Fruit fly (Drosophila melanogaster) whole organism, embryonic: Measurements from ENCODE around the gene CG31178.
A peak's percentile ranks its signal among the peaks of the same experiment; 100 is the strongest.

Experiments used
- Aef1 ChIP-seq: fragments of 200-800 bp; sonication (Bioruptor generic); IDR thresholded peaks from 3 replicates; pipeline ENCODE4 v1.3.6; 2022; ENCODE audit warnings: missing biosample characterization, missing genetic modification characterization
- Atf-2 ChIP-seq: fragments of 200-800 bp; sonication (Bioruptor generic); optimal IDR thresholded peaks from 2 replicates; lab custom pipeline; 2016; ENCODE audit warnings: missing biosample characterization, missing genetic modification characterization
- Blimp-1 ChIP-seq: fragments of 200-800 bp; sonication (Bioruptor generic); optimal IDR thresholded peaks from 3 replicates; lab custom pipeline; 2018; ENCODE audit warnings: missing biosample characterization, missing genetic modification characterization, mild to moderate bottlenecking, moderate library complexity, missing genetic modification reagents
- CG11695 ChIP-seq: fragments of 200-800 bp; sonication (Bioruptor generic); IDR thresholded peaks from 3 replicates; pipeline ENCODE4 v1.3.6; 2022; ENCODE audit warnings: missing biosample characterization, missing genetic modification characterization
- CG13424 ChIP-seq: fragments of 200-800 bp; sonication (Bioruptor generic); optimal IDR thresholded peaks from 2 replicates; lab custom pipeline; 2019; ENCODE audit warnings: missing biosample characterization, mild to moderate bottlenecking, missing genetic modification characterization, moderate library complexity
- CG13894 ChIP-seq: fragments of 200-800 bp; sonication (Bioruptor generic); optimal IDR thresholded peaks from 3 replicates; lab custom pipeline; 2018; ENCODE audit warnings: missing biosample characterization, mild to moderate bottlenecking, missing genetic modification characterization, moderate library complexity
- CG14441 ChIP-seq: fragments of 200-800 bp; sonication (Bioruptor generic); IDR thresholded peaks from 2 replicates; pipeline ENCODE4 v1.3.6; 2022; ENCODE audit warnings: missing biosample characterization, missing genetic modification characterization
- CG14860 ChIP-seq: fragments of 200-800 bp; sonication (Bioruptor generic); IDR thresholded peaks from 3 replicates; pipeline ENCODE4 v1.3.6; 2022; ENCODE audit warnings: missing biosample characterization, missing genetic modification characterization; ENCODE audit not compliant: partially characterized antibody
- CG16863 ChIP-seq: fragments of 200-800 bp; sonication (Bioruptor generic); optimal IDR thresholded peaks from 3 replicates; lab custom pipeline; 2016; ENCODE audit warnings: missing biosample characterization, missing genetic modification characterization
- CG32772 ChIP-seq: fragments of 200-800 bp; sonication (Bioruptor generic); IDR thresholded peaks from 2 replicates; pipeline ENCODE4 v1.3.6; 2022; ENCODE audit warnings: missing biosample characterization, missing genetic modification characterization
- CG3838 ChIP-seq: fragments of 200-800 bp; sonication (Bioruptor generic); optimal IDR thresholded peaks from 3 replicates; lab custom pipeline; 2016; ENCODE audit warnings: missing biosample characterization, missing genetic modification characterization
- CG4707 ChIP-seq: fragments of 200-800 bp; sonication (Bioruptor generic); optimal IDR thresholded peaks from 2 replicates; lab custom pipeline; 2018; ENCODE audit warnings: missing biosample characterization, mild to moderate bottlenecking, missing genetic modification characterization, moderate library complexity
- CG5953 ChIP-seq: fragments of 200-800 bp; sonication (Bioruptor generic); IDR thresholded peaks from 2 replicates; pipeline ENCODE4 v1.3.6; 2022; ENCODE audit warnings: missing biosample characterization, missing genetic modification characterization
- CG6683 ChIP-seq: fragments of 200-800 bp; sonication (Bioruptor generic); optimal IDR thresholded peaks from 2 replicates; lab custom pipeline; 2017; ENCODE audit warnings: missing biosample characterization, mild to moderate bottlenecking, missing genetic modification characterization, missing genetic modification reagents
- CG7556 ChIP-seq: fragments of 200-800 bp; sonication (Bioruptor generic); optimal IDR thresholded peaks from 2 replicates; lab custom pipeline; 2017; ENCODE audit warnings: missing biosample characterization, mild to moderate bottlenecking, missing genetic modification characterization
- CG8388 ChIP-seq: fragments of 200-800 bp; sonication (Bioruptor generic); optimal IDR thresholded peaks from 2 replicates; lab custom pipeline; 2019; ENCODE audit warnings: missing biosample characterization, mild to moderate bottlenecking, missing genetic modification characterization, moderate library complexity
- D ChIP-seq, 2 experiments: fragments of 200-800 bp in 1 of 2; fragments of >200 bp in 1 of 2; sonication (Bioruptor generic) in 1 of 2; optimal IDR thresholded peaks; 2 replicates in 1 of 2; 3 replicates in 1 of 2; lab custom pipeline; 2017; ENCODE audit warnings: mild to moderate bottlenecking in 1 of 2, missing biosample characterization in 1 of 2, missing genetic modification characterization in 1 of 2, missing genetic modification reagents in 1 of 2
- D19B ChIP-seq: fragments of 200-800 bp; sonication (Bioruptor generic); optimal IDR thresholded peaks from 2 replicates; lab custom pipeline; 2017; ENCODE audit warnings: missing biosample characterization, mild to moderate bottlenecking, missing genetic modification characterization
- Dad ChIP-seq: fragments of 200-800 bp; sonication (Bioruptor generic); optimal IDR thresholded peaks from 3 replicates; lab custom pipeline; 2016; ENCODE audit warnings: missing biosample characterization, missing genetic modification characterization
- Hr78 ChIP-seq, 2 experiments: fragments of 200-800 bp in 1 of 2; fragments of >200 bp in 1 of 2; sonication (Bioruptor generic) in 1 of 2; optimal IDR thresholded peaks; 2 replicates each; lab custom pipeline; 2017 to 2019; ENCODE audit warnings: missing biosample characterization in 2 of 2, missing genetic modification characterization in 2 of 2, mild to moderate bottlenecking in 1 of 2, moderate library complexity in 1 of 2
- Meics ChIP-seq: fragments of 200-800 bp; sonication (Bioruptor generic); optimal IDR thresholded peaks from 2 replicates; lab custom pipeline; 2017; ENCODE audit warnings: missing biosample characterization, mild to moderate bottlenecking, missing genetic modification characterization
- Poxn ChIP-seq: fragments of 200-800 bp; sonication (Bioruptor generic); IDR thresholded peaks from 2 replicates; pipeline ENCODE4 v1.3.6; 2022; ENCODE audit warnings: missing biosample characterization, missing genetic modification characterization
- chif ChIP-seq, 2 experiments: fragments of 200-800 bp; sonication (Bioruptor generic); optimal IDR thresholded peaks; 3 replicates each; lab custom pipeline; 2016; ENCODE audit warnings: missing biosample characterization in 2 of 2, missing genetic modification characterization in 2 of 2
- dmrt11E ChIP-seq: fragments of 200-800 bp; sonication (Bioruptor generic); optimal IDR thresholded peaks from 3 replicates; lab custom pipeline; 2018; ENCODE audit warnings: missing biosample characterization, mild to moderate bottlenecking, missing genetic modification characterization, moderate library complexity
- dpn ChIP-seq, 2 experiments: fragments of 200-800 bp; sonication (Bioruptor generic); optimal IDR thresholded peaks; 3 replicates each; lab custom pipeline; 2016; ENCODE audit warnings: missing biosample characterization in 2 of 2, missing genetic modification characterization in 2 of 2
- exex ChIP-seq: fragments of 200-800 bp; sonication (Bioruptor generic); optimal IDR thresholded peaks from 4 replicates; lab custom pipeline; 2018; ENCODE audit warnings: missing biosample characterization, mild to moderate bottlenecking, missing genetic modification characterization, moderate library complexity
- ftz-f1 ChIP-seq: fragments of 200-800 bp; sonication (Bioruptor generic); optimal IDR thresholded peaks from 2 replicates; lab custom pipeline; 2016; ENCODE audit warnings: missing biosample characterization, missing genetic modification characterization
- gem ChIP-seq: fragments of 200-800 bp; sonication (Bioruptor generic); optimal IDR thresholded peaks from 2 replicates; lab custom pipeline; 2019; ENCODE audit warnings: missing biosample characterization, mild to moderate bottlenecking, missing genetic modification characterization, moderate library complexity
- h ChIP-seq: fragments of >200 bp; optimal IDR thresholded peaks from 2 replicates; lab custom pipeline; 2017
- klu ChIP-seq: fragments of 200-800 bp; sonication (Bioruptor generic); IDR thresholded peaks from 2 replicates; pipeline ENCODE4 v1.3.6; 2022; ENCODE audit warnings: missing biosample characterization, missing genetic modification characterization
- lbe ChIP-seq: fragments of 200-800 bp; sonication (Bioruptor generic); optimal IDR thresholded peaks from 2 replicates; lab custom pipeline; 2016; ENCODE audit warnings: missing biosample characterization, mild to moderate bottlenecking, missing genetic modification characterization
- lola ChIP-seq, 3 experiments: fragments of >200 bp in 2 of 3; fragments of 200-800 bp in 1 of 3; sonication (Bioruptor generic) in 1 of 3; optimal IDR thresholded peaks; 2 replicates each; lab custom pipeline; 2017 to 2019; ENCODE audit warnings: missing biosample characterization in 3 of 3, missing genetic modification characterization in 3 of 3, mild to moderate bottlenecking in 1 of 3, moderate library complexity in 1 of 3
- lov ChIP-seq, 2 experiments: fragments of 200-800 bp in 1 of 2; fragments of >200 bp in 1 of 2; sonication (Bioruptor generic) in 1 of 2; IDR thresholded peaks in 1 of 2; optimal IDR thresholded peaks in 1 of 2; 2 replicates in 1 of 2; 3 replicates in 1 of 2; pipeline versions ENCODE4 v1.3.6 to Lab custom; 2017 to 2022; ENCODE audit warnings: missing biosample characterization in 1 of 2, missing genetic modification characterization in 1 of 2
- odd ChIP-seq: fragments of 200-800 bp; sonication (Bioruptor generic); optimal IDR thresholded peaks from 2 replicates; lab custom pipeline; 2017; ENCODE audit warnings: missing biosample characterization, mild to moderate bottlenecking, missing genetic modification characterization
- p53 ChIP-seq: fragments of 200-800 bp; sonication (Bioruptor generic); optimal IDR thresholded peaks from 2 replicates; lab custom pipeline; 2016; ENCODE audit warnings: missing biosample characterization, missing genetic modification characterization
- pan ChIP-seq, 4 experiments: fragments of >200 bp in 3 of 4; fragments of 200-800 bp in 1 of 4; sonication (Bioruptor generic) in 1 of 4; optimal IDR thresholded peaks in 3 of 4; IDR thresholded peaks in 1 of 4; 2 replicates each; pipeline versions ENCODE4 v1.3.6 to Lab custom; 2017 to 2022; ENCODE audit warnings: missing biosample characterization in 2 of 4, missing genetic modification characterization in 2 of 4, mixed read lengths in 1 of 4
- rib ChIP-seq: fragments of 200-800 bp; sonication (Bioruptor generic); IDR thresholded peaks from 2 replicates; pipeline ENCODE4 v1.3.6; 2022; ENCODE audit warnings: missing biosample characterization, missing genetic modification characterization
- row ChIP-seq: fragments of 200-800 bp; sonication (Bioruptor generic); IDR thresholded peaks from 3 replicates; pipeline ENCODE4 v1.3.6; 2022; ENCODE audit warnings: missing biosample characterization, missing genetic modification characterization
- sc ChIP-seq, 3 experiments: fragments of >200 bp in 2 of 3; fragments of 200-800 bp in 1 of 3; sonication (Bioruptor generic) in 1 of 3; optimal IDR thresholded peaks; 2 replicates in 2 of 3; 3 replicates in 1 of 3; lab custom pipeline; 2017; ENCODE audit warnings: mild to moderate bottlenecking in 1 of 3, missing biosample characterization in 1 of 3, missing genetic modification characterization in 1 of 3, missing genetic modification reagents in 1 of 3
- sr ChIP-seq: fragments of 200-800 bp; sonication (Bioruptor generic); IDR thresholded peaks from 3 replicates; pipeline ENCODE4 v1.3.6; 2022; ENCODE audit warnings: missing biosample characterization, missing genetic modification characterization
- sug ChIP-seq: fragments of 200-800 bp; optimal IDR thresholded peaks from 2 replicates; lab custom pipeline; 2019; ENCODE audit warnings: missing biosample characterization, mild to moderate bottlenecking, missing genetic modification characterization, moderate library complexity
- trh ChIP-seq: fragments of 200-800 bp; sonication (Bioruptor generic); optimal IDR thresholded peaks from 2 replicates; lab custom pipeline; 2016; ENCODE audit warnings: missing biosample characterization, missing genetic modification characterization
- twi ChIP-seq: fragments of 200-800 bp; optimal IDR thresholded peaks from 2 replicates; lab custom pipeline; 2019; ENCODE audit warnings: missing biosample characterization, mild to moderate bottlenecking, missing genetic modification characterization, moderate library complexity
- vvl ChIP-seq: fragments of 200-800 bp; sonication (Bioruptor generic); IDR thresholded peaks from 2 replicates; pipeline ENCODE4 v1.3.6; 2022; ENCODE audit warnings: missing biosample characterization, missing genetic modification characterization
- zfh1 ChIP-seq: fragments of 200-800 bp; sonication (Bioruptor generic); IDR thresholded peaks from 3 replicates; pipeline ENCODE4 v1.3.6; 2022; ENCODE audit warnings: missing biosample characterization, missing genetic modification characterization

The CG31178 gene

dm6 chr3R:21835388-21836200 lies 37.9 kb upstream of the CG31178 start (continued):
- TF ChIP-seq CG8388 (GFP tag; lab: Kevin White, UChicago) (peak; percentile 1), Blimp-1 (peak; percentile 85), klu (GFP tag; lab: Robert Waterston, UW) (0 out of 2 replicates have a peak, but pooled peaks have one; percentile 31), p53 (GFP tag; lab: Kevin White, UChicago) (no peak), Poxn (GFP tag; lab: Robert Waterston, UW) (no peak), CG5953 (GFP tag; lab: Robert Waterston, UW) (0 out of 2 replicates have a peak, but pooled peaks have one; percentile 14), sc (optimal IDR thresholded peaks at IDR 0.05; lab: Kevin White, UChicago) (no peak), sc (GFP tag; optimal IDR thresholded peaks at IDR 0.05; lab: Kevin White, UChicago) (peak; percentile 16), D19B (GFP tag; lab: Kevin White, UChicago) (peak; percentile 48), dmrt11E (peak; percentile 65), CG7556 (peak; percentile 5), CG13894 (peak; percentile 7), Hr78 (GFP tag; optimal IDR thresholded peaks at IDR 0.05; lab: Kevin White, UChicago) (peak in 1 of 2 experiments; percentile 88), CG14441 (GFP tag; lab: Robert Waterston, UW) (no peak), Atf-2 (no peak), h (no peak), vvl (GFP tag; lab: Robert Waterston, UW) (peak; percentile 12; the same call in 1 of the 2 replicates), lola (GFP tag; optimal IDR thresholded peaks at IDR 0.05; lab: Kevin White, UChicago) (peak in 1 of 3 experiments; percentile 63), Aef1 (GFP tag; lab: Robert Waterston, UW) (no peak), gem (peak; percentile 24), CG16863 (GFP tag; lab: Kevin White, UChicago) (no peak), D (optimal IDR thresholded peaks at IDR 0.05; lab: Kevin White, UChicago) (no peak), D (GFP tag; optimal IDR thresholded peaks at IDR 0.05; lab: Kevin White, UChicago) (no peak), dpn (GFP tag; optimal IDR thresholded peaks at IDR 0.05; lab: Kevin White, UChicago) (no peak), CG4707 (GFP tag; lab: Kevin White, UChicago) (no peak), trh (GFP tag; lab: Kevin White, UChicago) (no peak), CG13424 (tag; lab: Kevin White, UChicago) (no peak), CG32772 (GFP tag; lab: Robert Waterston, UW) (peak; percentile 25; the same call in 1 of the 2 replicates), zfh1 (GFP tag; lab: Robert Waterston, UW) (0 out of 3 replicates have a peak, but pooled peaks have one; percentile 35), row (peak; percentile 46; the same call in 2 of the 3 replicates), sug (tag; lab: Kevin White, UChicago) (peak; percentile 72), pan (optimal IDR thresholded peaks at IDR 0.05; lab: Kevin White, UChicago) (peak in 1 of 2 experiments; percentile 56), pan (GFP tag; optimal IDR thresholded peaks at IDR 0.05 in 1 of 2, IDR thresholded peaks at IDR 0.05 in 1 of 2) (no peak), ftz-f1 (GFP tag; lab: Kevin White, UChicago) (peak; percentile 39), odd (peak; percentile 39), CG14860 (GFP tag; lab: Robert Waterston, UW) (peak; percentile 32; the same call in 1 of the 3 replicates), Dad (no peak), rib (GFP tag; lab: Robert Waterston, UW) (0 out of 2 replicates have a peak, but pooled peaks have one; percentile 40), CG3838 (GFP tag; lab: Kevin White, UChicago) (peak; percentile 29), twi (tag; lab: Kevin White, UChicago) (peak; percentile 33), lbe (GFP tag; lab: Kevin White, UChicago) (no peak), exex (tag; lab: Kevin White, UChicago) (peak; percentile 25), sr (GFP tag; lab: Robert Waterston, UW) (peak; percentile 64; the same call in 1 of the 3 replicates), lov (optimal IDR thresholded peaks at IDR 0.05; lab: Kevin White, UChicago) (no peak), lov (GFP tag; IDR thresholded peaks at IDR 0.05; lab: Robert Waterston, UW) (0 out of 3 replicates have a peak, but pooled peaks have one; percentile 32), CG6683 (GFP tag; lab: Kevin White, UChicago) (no peak), chif (GFP tag; optimal IDR thresholded peaks at IDR 0.05; lab: Kevin White, UChicago) (peak in 1 of 2 experiments; percentile 39), Meics (GFP tag; lab: Kevin White, UChicago) (no peak), CG11695 (GFP tag; lab: Robert Waterston, UW) (0 out of 3 replicates have a peak, but pooled peaks have one; percentile 6)
